Worm (Caenorhabditis elegans): ENCODE data around the gene cpx-2.

- TF ChIP-seq zag-1 (tag; optimal IDR thresholded peaks at IDR 0.05) (no peak), ztf-4 (tag; optimal IDR thresholded peaks at IDR 0.05) (no peak), lsy-2 (tag; optimal IDR thresholded peaks at IDR 0.05) (no peak)
These were observed 36.7 kb downstream of the cpx-2 start for ce11 chrX:13034333-13034732.

All from whole organism, L1 larva.